Worm (Caenorhabditis elegans): Measurements from ENCODE around the gene srd-38.

The srd-38 gene

DNA sequence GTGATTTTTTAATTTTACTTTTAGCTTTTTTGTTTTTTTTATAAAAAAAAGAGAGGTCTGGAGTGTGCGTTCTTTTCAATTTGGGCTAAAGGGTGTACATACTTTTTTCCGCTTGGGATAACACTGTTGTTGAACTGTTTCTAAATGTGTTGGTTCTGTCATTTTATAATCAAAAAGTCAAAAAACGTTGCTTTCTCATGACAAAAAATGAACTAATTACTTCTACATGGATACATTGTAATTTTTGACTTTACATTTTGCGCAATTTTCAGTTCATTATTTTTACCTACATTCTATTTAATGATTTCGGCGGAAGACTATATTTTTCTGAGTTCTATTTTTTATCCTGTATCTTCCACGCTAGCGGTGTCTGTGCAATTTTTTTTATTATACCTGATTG lies at the start of gene srd-38:
TSS of gene srd-38 (plus strand) at position 301 of the 400 bp plus-strand sequence.
- no peak for TF ChIP-seq snpc-4 (tag; optimal IDR thresholded peaks at IDR 0.05)
- TF ChIP-seq nhr-237 (tag; optimal IDR thresholded peaks at IDR 0.05), result no peak
- no peak for TF ChIP-seq egl-5 (tag; optimal IDR thresholded peaks at IDR 0.05)
- TF ChIP-seq elt-3 (tag; optimal IDR thresholded peaks at IDR 0.05), result no peak
- no peak for TF ChIP-seq nhr-28 (tag; optimal IDR thresholded peaks at IDR 0.05)
- no peak for TF ChIP-seq skn-1 (tag; optimal IDR thresholded peaks at IDR 0.05)
- TF ChIP-seq aly-2 (tag; optimal IDR thresholded peaks at IDR 0.05), result no peak
- no peak for TF ChIP-seq nhr-77 (tag; optimal IDR thresholded peaks at IDR 0.05)
- TF ChIP-seq nhr-23 (tag; optimal IDR thresholded peaks at IDR 0.05), result no peak
- TF ChIP-seq lin-39 (tag; optimal IDR thresholded peaks at IDR 0.05), result no peak
- TF ChIP-seq ZK546.5 (tag; optimal IDR thresholded peaks at IDR 0.05), result no peak
- no peak for TF ChIP-seq mdl-1 (tag; optimal IDR thresholded peaks at IDR 0.05)
- TF ChIP-seq mml-1 (tag; optimal IDR thresholded peaks at IDR 0.05), result no peak
- no peak for TF ChIP-seq fkh-2 (tag; optimal IDR thresholded peaks at IDR 0.05)
- no peak for TF ChIP-seq tbx-2 (tag; optimal IDR thresholded peaks at IDR 0.05)
- no peak for TF ChIP-seq nhr-67 (tag; optimal IDR thresholded peaks at IDR 0.05)
- TF ChIP-seq zag-1 (tag; optimal IDR thresholded peaks at IDR 0.05), result no peak
- TF ChIP-seq nhr-12 (tag; optimal IDR thresholded peaks at IDR 0.05), result no peak
- no peak for TF ChIP-seq ztf-4 (tag; optimal IDR thresholded peaks at IDR 0.05)

ce11 chrX:13242231-13242630 lies 49.4 kb upstream of the srd-38 start, which contains the start of gene K08H2.5:
Gene K08H2.5 (minus strand): TSS chrX:13242331.
- TF ChIP-seq elt-1 (tag; optimal IDR thresholded peaks at IDR 0.05) (no peak), nhr-237 (tag; optimal IDR thresholded peaks at IDR 0.05) (no peak), pha-4 (tag; optimal IDR thresholded peaks at IDR 0.05) (no peak), unc-62 (GFP tag; optimal IDR thresholded peaks at IDR 0.05) (no peak)

DNA sequence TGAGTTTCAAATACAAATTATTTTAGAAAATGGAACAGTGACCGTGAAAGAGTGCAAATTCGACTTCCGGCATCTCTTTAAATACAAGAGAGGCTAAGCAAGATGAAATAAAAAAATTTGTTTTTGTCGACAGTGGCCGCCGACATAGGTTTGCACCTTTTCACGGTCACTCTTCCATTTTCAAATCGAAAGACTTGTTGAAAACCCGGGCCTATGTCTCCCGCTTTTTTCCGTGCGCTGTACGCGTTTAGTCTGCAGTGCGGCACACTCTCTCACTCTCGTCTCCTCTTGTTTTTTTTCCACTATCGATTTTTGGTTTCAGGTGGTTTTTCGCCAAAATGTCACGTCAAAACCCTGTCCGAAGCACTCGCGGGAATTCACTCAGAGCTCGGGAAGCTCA lies 46.5 kb upstream of the srd-38 start, which contains the start of gene hpl-1:
TSS of gene hpl-1 (plus strand) at position 301 of the 400 bp plus-strand sequence.
- TF ChIP-seq ceh-28 (tag; optimal IDR thresholded peaks at IDR 0.05), result peak; percentile 38
- no peak for TF ChIP-seq fkh-10 (GFP tag; optimal IDR thresholded peaks at IDR 0.05)

DNA sequence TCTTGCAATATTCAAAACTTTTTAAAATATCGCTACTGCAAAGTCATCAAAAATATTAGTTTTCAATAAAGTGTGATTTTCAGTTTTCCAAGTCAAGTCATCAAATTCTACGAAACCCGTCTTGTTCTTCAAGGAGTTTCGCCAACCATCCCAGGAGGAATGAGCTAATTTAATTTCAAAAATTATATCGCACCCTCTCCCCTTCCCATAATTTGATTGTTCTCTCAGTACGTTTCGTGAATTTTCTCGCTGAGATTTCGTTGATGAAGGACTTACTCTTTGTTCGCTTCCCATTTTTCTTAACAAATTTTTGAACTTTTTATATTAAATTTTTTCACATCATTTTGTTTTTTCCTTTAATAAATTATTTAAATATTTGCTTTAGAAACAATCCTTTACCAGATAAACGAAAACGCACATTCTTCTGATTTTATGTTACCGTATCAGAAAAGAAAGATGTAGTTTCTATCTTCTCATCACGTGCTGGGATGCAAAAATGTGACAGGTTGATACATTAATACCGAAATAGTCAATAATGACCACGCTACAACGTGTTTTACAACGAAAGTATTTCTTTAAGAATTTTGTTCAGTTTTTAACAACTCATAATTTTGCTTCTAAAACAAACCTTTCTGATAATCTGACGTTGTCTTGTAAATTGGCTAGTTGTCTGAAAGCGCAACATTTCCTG lies 44.8 kb upstream of the srd-38 start:
- TF ChIP-seq nhr-11 (tag; optimal IDR thresholded peaks at IDR 0.05) (no peak), ztf-4 (tag; optimal IDR thresholded peaks at IDR 0.05) (no peak), nhr-67 (tag; optimal IDR thresholded peaks at IDR 0.05) (no peak), tbx-2 (tag; optimal IDR thresholded peaks at IDR 0.05) (no peak), ztf-11 (tag; optimal IDR thresholded peaks at IDR 0.05) (no peak), ceh-9 (tag; optimal IDR thresholded peaks at IDR 0.05) (no peak), nhr-25 (tag; optimal IDR thresholded peaks at IDR 0.05) (no peak), unc-62 (GFP tag; optimal IDR thresholded peaks at IDR 0.05) (no peak), fkh-10 (GFP tag; optimal IDR thresholded peaks at IDR 0.05) (no peak), nhr-76 (tag; optimal IDR thresholded peaks at IDR 0.05) (no peak), ceh-16 (tag; optimal IDR thresholded peaks at IDR 0.05) (no peak), ZK546.5 (tag; optimal IDR thresholded peaks at IDR 0.05) (no peak), lsy-12 (tag; optimal IDR thresholded peaks at IDR 0.05) (no peak), nhr-23 (tag; optimal IDR thresholded peaks at IDR 0.05) (peak; percentile 12), pha-4 (tag; optimal IDR thresholded peaks at IDR 0.05) (peak; percentile 2), snpc-4 (tag; optimal IDR thresholded peaks at IDR 0.05) (no peak), lin-15B (tag; optimal IDR thresholded peaks at IDR 0.05) (no peak), nhr-237 (tag; optimal IDR thresholded peaks at IDR 0.05) (no peak), daf-12 (tag; optimal IDR thresholded peaks at IDR 0.05) (no peak), nhr-28 (tag; optimal IDR thresholded peaks at IDR 0.05) (no peak), elt-2 (tag; optimal IDR thresholded peaks at IDR 0.05) (peak; percentile 2), mdl-1 (tag; optimal IDR thresholded peaks at IDR 0.05) (no peak), nhr-43 (tag; optimal IDR thresholded peaks at IDR 0.05; ENCODE audit: poor library complexity, severe bottlenecking) (no peak), pqm-1 (tag; optimal IDR thresholded peaks at IDR 0.05) (peak; percentile 28), nfya-1 (tag; optimal IDR thresholded peaks at IDR 0.05; ENCODE audit: insufficient read depth) (no peak), egl-5 (tag; optimal IDR thresholded peaks at IDR 0.05) (no peak), aly-2 (tag; optimal IDR thresholded peaks at IDR 0.05) (no peak), eor-1 (tag; optimal IDR thresholded peaks at IDR 0.05) (no peak)
